Worm (Caenorhabditis elegans) whole organism, late embryonic: ENCODE measurements around the gene F41E6.8.

Source experiments
- C08G9.2 ChIP-seq: sonication (generic microtip); optimal IDR thresholded peaks from 2 replicates; lab custom pipeline; 2016; ENCODE audit warnings: mild to moderate bottlenecking, missing genetic modification characterization, moderate library complexity, missing compliant biosample characterization
- K02D7.2 ChIP-seq: sonication (generic microtip); optimal IDR thresholded peaks from 2 replicates; lab custom pipeline; 2017; ENCODE audit warnings: mild to moderate bottlenecking, missing genetic modification characterization, missing compliant biosample characterization
- K09A11.1 ChIP-seq: sonication (generic microtip); optimal IDR thresholded peaks from 2 replicates; lab custom pipeline; 2017; ENCODE audit warnings: antibody characterized with exemption, mild to moderate bottlenecking, missing genetic modification characterization, missing compliant biosample characterization; ENCODE audit not compliant: insufficient read depth
- T23F11.4 ChIP-seq: fragments of 200-800 bp; sonication (Bioruptor generic); optimal IDR thresholded peaks from 2 replicates; lab custom pipeline; 2018; ENCODE audit warnings: mild to moderate bottlenecking, missing genetic modification characterization, missing compliant biosample characterization
- Y22D7AL.16 ChIP-seq: sonication (generic microtip); optimal IDR thresholded peaks from 2 replicates; lab custom pipeline; 2016; ENCODE audit warnings: missing genetic modification characterization, missing compliant biosample characterization
- ahr-1 ChIP-seq: sonication (generic microtip); optimal IDR thresholded peaks from 2 replicates; lab custom pipeline; 2016; ENCODE audit warnings: missing genetic modification characterization, missing compliant biosample characterization
- ama-1 ChIP-seq: fragments of 150-350 bp; optimal IDR thresholded peaks from 2 replicates; lab custom pipeline; 2014
- ceh-14 ChIP-seq: sonication (generic microtip); optimal IDR thresholded peaks from 2 replicates; lab custom pipeline; 2016; ENCODE audit warnings: missing genotype, missing genetic modification characterization, missing compliant biosample characterization
- ceh-19 ChIP-seq: fragments of 200-800 bp; sonication (Bioruptor generic); optimal IDR thresholded peaks from 2 replicates; lab custom pipeline; 2018; ENCODE audit warnings: mild to moderate bottlenecking, missing genetic modification characterization, missing compliant biosample characterization
- ceh-2 ChIP-seq: sonication (generic microtip); optimal IDR thresholded peaks from 2 replicates; lab custom pipeline; 2016; ENCODE audit warnings: missing genotype, missing genetic modification characterization, missing compliant biosample characterization
- ceh-22 ChIP-seq: sonication (generic microtip); optimal IDR thresholded peaks from 2 replicates; lab custom pipeline; 2017; ENCODE audit warnings: missing biosample characterization, missing genetic modification characterization
- ceh-30 ChIP-seq: fragments of 150-350 bp; optimal IDR thresholded peaks from 2 replicates; lab custom pipeline; 2014; ENCODE audit warnings: missing biosample characterization, missing genetic modification characterization
- ceh-34 ChIP-seq: sonication (generic microtip); optimal IDR thresholded peaks from 2 replicates; lab custom pipeline; 2016; ENCODE audit warnings: mild to moderate bottlenecking, missing genetic modification characterization, missing compliant biosample characterization
- ceh-45 ChIP-seq: fragments of 200-800 bp; sonication (Bioruptor generic); IDR thresholded peaks from 2 replicates; pipeline ENCODE4 v1.3.6; 2022; ENCODE audit warnings: missing genetic modification reagents, missing genetic modification characterization, missing compliant biosample characterization
- ceh-9 ChIP-seq: sonication (generic microtip); optimal IDR thresholded peaks from 2 replicates; lab custom pipeline; 2016; ENCODE audit warnings: mild to moderate bottlenecking, missing genetic modification characterization, inconsistent platforms, missing compliant biosample characterization
- dmd-4 ChIP-seq: sonication (generic microtip); optimal IDR thresholded peaks from 2 replicates; lab custom pipeline; 2016; ENCODE audit warnings: borderline replicate concordance, missing genetic modification characterization, missing compliant biosample characterization
- elt-4 ChIP-seq: sonication (generic microtip); optimal IDR thresholded peaks from 2 replicates; lab custom pipeline; 2016; ENCODE audit warnings: missing genetic modification characterization, missing compliant biosample characterization
- ets-4 ChIP-seq: sonication (generic microtip); optimal IDR thresholded peaks from 2 replicates; lab custom pipeline; 2016; ENCODE audit warnings: missing genetic modification characterization, missing compliant biosample characterization
- fax-1 ChIP-seq: sonication (generic microtip); optimal IDR thresholded peaks from 2 replicates; lab custom pipeline; 2016; ENCODE audit warnings: missing genotype, missing genetic modification characterization, missing compliant biosample characterization
- gmeb-2 ChIP-seq: sonication (generic microtip); optimal IDR thresholded peaks from 2 replicates; lab custom pipeline; 2016; ENCODE audit warnings: missing genetic modification characterization, inconsistent platforms, missing compliant biosample characterization
- hlh-13 ChIP-seq: fragments of 200-800 bp; sonication (Bioruptor generic); optimal IDR thresholded peaks from 2 replicates; lab custom pipeline; 2018; ENCODE audit warnings: mild to moderate bottlenecking, missing genetic modification characterization, missing compliant biosample characterization
- hlh-15 ChIP-seq: sonication (generic microtip); optimal IDR thresholded peaks from 2 replicates; lab custom pipeline; 2016; ENCODE audit warnings: missing genetic modification characterization, missing compliant biosample characterization
- hlh-30 ChIP-seq: sonication (generic microtip); optimal IDR thresholded peaks from 2 replicates; lab custom pipeline; 2017; ENCODE audit warnings: antibody characterized with exemption, missing genetic modification characterization, missing compliant biosample characterization; ENCODE audit not compliant: insufficient read depth
- madf-2 ChIP-seq: sonication (generic microtip); optimal IDR thresholded peaks from 2 replicates; lab custom pipeline; 2017; ENCODE audit warnings: missing genetic modification characterization, missing compliant biosample characterization
- mec-3 ChIP-seq: sonication (generic microtip); optimal IDR thresholded peaks from 2 replicates; lab custom pipeline; 2016; ENCODE audit warnings: borderline replicate concordance, missing genetic modification characterization, missing compliant biosample characterization
- odd-2 ChIP-seq: sonication (generic microtip); optimal IDR thresholded peaks from 2 replicates; lab custom pipeline; 2017; ENCODE audit warnings: antibody characterized with exemption, mild to moderate bottlenecking, missing genetic modification characterization, missing compliant biosample characterization
- pag-3 ChIP-seq: sonication (generic microtip); optimal IDR thresholded peaks from 2 replicates; lab custom pipeline; 2016; ENCODE audit warnings: missing compliant biosample characterization, missing genetic modification characterization, borderline replicate concordance
- pax-1 ChIP-seq: fragments of 150-350 bp; optimal IDR thresholded peaks from 2 replicates; lab custom pipeline; 2014; ENCODE audit warnings: missing biosample characterization, missing genetic modification characterization
- pha-4 ChIP-seq: fragments of 150-350 bp; optimal IDR thresholded peaks from 2 replicates; lab custom pipeline; 2018; ENCODE audit warnings: missing biosample characterization, missing genetic modification reagents, missing genetic modification characterization
- ref-2 ChIP-seq: sonication (generic microtip); optimal IDR thresholded peaks from 2 replicates; lab custom pipeline; 2016; ENCODE audit warnings: missing genetic modification characterization, missing compliant biosample characterization
- rnt-1 ChIP-seq: sonication (generic microtip); optimal IDR thresholded peaks from 2 replicates; lab custom pipeline; 2016; ENCODE audit warnings: missing genetic modification characterization, missing compliant biosample characterization
- sdc-2 ChIP-seq: sonication (generic microtip); optimal IDR thresholded peaks from 2 replicates; lab custom pipeline; 2016; ENCODE audit warnings: missing genotype, missing genetic modification characterization, missing compliant biosample characterization
- sox-2 ChIP-seq: fragments of 200-800 bp; sonication (Bioruptor generic); IDR thresholded peaks from 2 replicates; pipeline ENCODE4 v1.3.6; 2022; ENCODE audit warnings: missing genetic modification reagents, missing genetic modification characterization, missing compliant biosample characterization
- syd-9 ChIP-seq: sonication (generic microtip); optimal IDR thresholded peaks from 2 replicates; lab custom pipeline; 2016; ENCODE audit warnings: mild to moderate bottlenecking, missing genetic modification characterization, moderate library complexity, missing compliant biosample characterization
- tbx-7 ChIP-seq: sonication (generic microtip); optimal IDR thresholded peaks from 2 replicates; lab custom pipeline; 2016; ENCODE audit warnings: missing genotype, missing genetic modification characterization, missing compliant biosample characterization
- unc-42 ChIP-seq: sonication (generic microtip); optimal IDR thresholded peaks from 2 replicates; lab custom pipeline; 2016; ENCODE audit warnings: missing genotype, missing genetic modification characterization, missing compliant biosample characterization
- unc-55 ChIP-seq: sonication (generic microtip); optimal IDR thresholded peaks from 2 replicates; lab custom pipeline; 2017; ENCODE audit warnings: missing biosample characterization, missing genetic modification reagents, missing genetic modification characterization
- unc-86 ChIP-seq: sonication (generic microtip); optimal IDR thresholded peaks from 2 replicates; lab custom pipeline; 2016; ENCODE audit warnings: missing genetic modification characterization, missing compliant biosample characterization
- ztf-16 ChIP-seq: sonication (generic microtip); optimal IDR thresholded peaks from 2 replicates; lab custom pipeline; 2017; ENCODE audit warnings: missing genetic modification characterization, missing compliant biosample characterization

Gene F41E6.8

ce11 chrV:8569172-8569571 is 32.1 kb downstream of the F41E6.8 start:
- no peak for TF ChIP-seq elt-4 (tag; lab: Kevin White, UChicago)
- TF ChIP-seq pax-1: no peak
- no peak for TF ChIP-seq sox-2 (GFP tag; lab: Robert Waterston, UW)
- TF ChIP-seq Y22D7AL.16 (tag; lab: Kevin White, UChicago): no peak
- TF ChIP-seq K09A11.1 (tag; lab: Kevin White, UChicago): no peak
- TF ChIP-seq, all 69 proteins: peak for 0

- no peak for TF ChIP-seq ceh-19
- TF ChIP-seq ceh-2: no peak
- no peak for TF ChIP-seq rnt-1 (tag; lab: Kevin White, UChicago)
- TF ChIP-seq sdc-2 (tag; lab: Kevin White, UChicago): no peak
- TF ChIP-seq dmd-4 (tag; lab: Kevin White, UChicago): no peak
- no peak for TF ChIP-seq mec-3 (tag; lab: Kevin White, UChicago)
- TF ChIP-seq ahr-1: no peak
- no peak for TF ChIP-seq tbx-7 (tag; lab: Kevin White, UChicago)
- no peak for TF ChIP-seq hlh-15 (tag; lab: Kevin White, UChicago)
- TF ChIP-seq ets-4 (tag; lab: Kevin White, UChicago): no peak
- no peak for TF ChIP-seq fax-1
- TF ChIP-seq ceh-14 (tag; lab: Kevin White, UChicago): no peak
- no peak for TF ChIP-seq ama-1 (lab: Kevin White, UChicago)
- no peak for TF ChIP-seq odd-2 (tag; lab: Kevin White, UChicago)
- no peak for TF ChIP-seq elt-4 (tag; lab: Kevin White, UChicago)
Observed at ce11 chrV:8565075-8565474, 36.2 kb downstream of the F41E6.8 start, which contains the start of gene F25G6.8. Gene F25G6.8, minus strand, starts transcription at chrV:8565175.

- TF ChIP-seq T23F11.4 (GFP tag; lab: Kevin White, UChicago): no peak
- TF ChIP-seq unc-86: no peak
- TF ChIP-seq gmeb-2: no peak
- TF ChIP-seq ahr-1: no peak
- TF ChIP-seq hlh-13 (GFP tag; lab: Kevin White, UChicago): no peak
- no peak for TF ChIP-seq ceh-9 (tag; lab: Kevin White, UChicago)
- TF ChIP-seq ets-4 (tag; lab: Kevin White, UChicago): no peak
- TF ChIP-seq pha-4 (tag; lab: Kevin White, UChicago): no peak
- no peak for TF ChIP-seq ceh-22 (tag; lab: Kevin White, UChicago)
- TF ChIP-seq unc-55 (GFP tag; lab: Kevin White, UChicago): no peak
- no peak for TF ChIP-seq madf-2 (tag; lab: Kevin White, UChicago)
- no peak for TF ChIP-seq ztf-16 (tag; lab: Kevin White, UChicago)
- no peak for TF ChIP-seq K02D7.2
- TF ChIP-seq syd-9 (tag; lab: Kevin White, UChicago): no peak
- TF ChIP-seq sdc-2 (tag; lab: Kevin White, UChicago): no peak
- no peak for TF ChIP-seq ceh-45 (GFP tag; lab: Robert Waterston, UW)
- TF ChIP-seq pag-3 (tag; lab: Kevin White, UChicago): no peak
- no peak for TF ChIP-seq ceh-34 (tag; lab: Kevin White, UChicago)
Observed at ce11 chrV:8560916-8561315, 40.4 kb downstream of the F41E6.8 start, which contains the start of gene acr-16. Gene acr-16, plus strand, starts transcription at chrV:8561216.

ce11 chrV:8555955-8556354 is 45.4 kb downstream of the F41E6.8 start:
- TF ChIP-seq ref-2 (tag; lab: Kevin White, UChicago): no peak
- peak; percentile 24 for TF ChIP-seq unc-42 (tag; lab: Kevin White, UChicago)

ce11 chrV:8552460-8552859 is 48.9 kb downstream of the F41E6.8 start, which contains the start of gene acr-15:
Gene acr-15, plus strand, starts transcription at chrV:8552695.
- TF ChIP-seq ceh-34 (tag; lab: Kevin White, UChicago) (no peak), ceh-9 (tag; lab: Kevin White, UChicago) (no peak), ceh-30 (tag; lab: Kevin White, UChicago) (no peak), hlh-30 (no peak), C08G9.2 (tag; lab: Kevin White, UChicago) (no peak)
